Fruit fly (Drosophila melanogaster) whole organism, embryonic: Measurements from ENCODE around the gene ETHR.

ENCODE experiments used
- Awh ChIP-seq: fragments of 200-800 bp; sonication (Bioruptor generic); IDR thresholded peaks from 2 replicates; pipeline ENCODE4, ENCODE4 v1.3.6; 2022; ENCODE audit warnings: missing biosample characterization, missing genetic modification characterization
- B-H1 ChIP-seq: fragments of 200-800 bp; sonication (Bioruptor generic); IDR thresholded peaks from 3 replicates; pipeline ENCODE4 v1.3.6; 2022; ENCODE audit warnings: missing biosample characterization, missing genetic modification characterization
- BEAF-32 ChIP-seq: fragments of 200-800 bp; sonication (Bioruptor generic); optimal IDR thresholded peaks from 3 replicates; lab custom pipeline; 2017; ENCODE audit warnings: missing biosample characterization, missing genetic modification characterization, mild to moderate bottlenecking, moderate library complexity, missing genetic modification reagents
- BtbVII ChIP-seq: fragments of 200-800 bp; sonication (Bioruptor generic); optimal IDR thresholded peaks from 3 replicates; lab custom pipeline; 2017; ENCODE audit warnings: missing biosample characterization, mild to moderate bottlenecking, missing genetic modification characterization
- C15 ChIP-seq: fragments of 200-800 bp; sonication (Bioruptor generic); IDR thresholded peaks from 3 replicates; pipeline ENCODE4 v1.3.6; 2022; ENCODE audit warnings: missing biosample characterization, missing genetic modification characterization
- CG10543 ChIP-seq: fragments of 200-800 bp; sonication (Bioruptor generic); optimal IDR thresholded peaks from 3 replicates; lab custom pipeline; 2017; ENCODE audit warnings: missing biosample characterization, mild to moderate bottlenecking, missing genetic modification characterization, moderate library complexity
- CG11398 ChIP-seq: fragments of 200-800 bp; sonication (Bioruptor generic); optimal IDR thresholded peaks from 2 replicates; lab custom pipeline; 2016; ENCODE audit warnings: missing biosample characterization, missing genetic modification characterization
- CG11696 ChIP-seq: fragments of 200-800 bp; sonication (Bioruptor generic); IDR thresholded peaks from 2 replicates; pipeline ENCODE4 v1.3.6; 2022; ENCODE audit warnings: missing biosample characterization, missing genetic modification characterization
- CG12236 ChIP-seq: fragments of 200-800 bp; sonication (Bioruptor generic); optimal IDR thresholded peaks from 2 replicates; lab custom pipeline; 2016; ENCODE audit warnings: missing biosample characterization, missing genetic modification characterization
- CG12769 ChIP-seq: fragments of 200-800 bp; sonication (Bioruptor generic); optimal IDR thresholded peaks from 2 replicates; lab custom pipeline; 2019; ENCODE audit warnings: missing biosample characterization, mild to moderate bottlenecking, missing genetic modification characterization, moderate library complexity
- CG14441 ChIP-seq: fragments of 200-800 bp; sonication (Bioruptor generic); IDR thresholded peaks from 2 replicates; pipeline ENCODE4 v1.3.6; 2022; ENCODE audit warnings: missing biosample characterization, missing genetic modification characterization
- CG17912 ChIP-seq: fragments of 200-800 bp; sonication (Bioruptor generic); optimal IDR thresholded peaks from 2 replicates; lab custom pipeline; 2018; ENCODE audit warnings: missing biosample characterization, mild to moderate bottlenecking, missing genetic modification characterization
- CG18011 ChIP-seq: fragments of 200-800 bp; sonication (Bioruptor generic); optimal IDR thresholded peaks from 2 replicates; lab custom pipeline; 2017; ENCODE audit warnings: missing biosample characterization, missing genetic modification characterization, mild to moderate bottlenecking, moderate library complexity, missing genotype
- CG18599 ChIP-seq: fragments of 200-800 bp; sonication (Bioruptor generic); optimal IDR thresholded peaks from 3 replicates; lab custom pipeline; 2017; ENCODE audit warnings: missing biosample characterization, missing genetic modification characterization, mild to moderate bottlenecking, moderate library complexity, missing genetic modification reagents
- CG18619 ChIP-seq: fragments of 200-800 bp; sonication (Bioruptor generic); optimal IDR thresholded peaks from 3 replicates; lab custom pipeline; 2017; ENCODE audit warnings: missing biosample characterization, mild to moderate bottlenecking, missing genetic modification characterization
- CG30403 ChIP-seq: fragments of 200-800 bp; sonication (Bioruptor generic); optimal IDR thresholded peaks from 3 replicates; lab custom pipeline; 2016; ENCODE audit warnings: missing biosample characterization, missing genetic modification characterization
- CG31388 ChIP-seq: fragments of 200-800 bp; sonication (Bioruptor generic); optimal IDR thresholded peaks from 2 replicates; lab custom pipeline; 2016; ENCODE audit warnings: missing biosample characterization, missing genetic modification characterization
- CG4820 ChIP-seq: fragments of 200-800 bp; sonication (Bioruptor generic); optimal IDR thresholded peaks from 3 replicates; lab custom pipeline; 2016; ENCODE audit warnings: missing biosample characterization, missing genetic modification characterization
- CG5953 ChIP-seq: fragments of 200-800 bp; sonication (Bioruptor generic); IDR thresholded peaks from 2 replicates; pipeline ENCODE4 v1.3.6; 2022; ENCODE audit warnings: missing biosample characterization, missing genetic modification characterization
- CG6175 ChIP-seq: fragments of 200-800 bp; sonication (Bioruptor generic); IDR thresholded peaks from 3 replicates; pipeline ENCODE4 v1.3.6; 2022; ENCODE audit warnings: missing biosample characterization, missing genetic modification characterization
- CG7556 ChIP-seq: fragments of 200-800 bp; sonication (Bioruptor generic); optimal IDR thresholded peaks from 2 replicates; lab custom pipeline; 2017; ENCODE audit warnings: missing biosample characterization, mild to moderate bottlenecking, missing genetic modification characterization
- Elba2 ChIP-seq: fragments of 200-800 bp; sonication (Bioruptor generic); optimal IDR thresholded peaks from 3 replicates; lab custom pipeline; 2016; ENCODE audit warnings: missing biosample characterization, missing genetic modification characterization
- Fer2 ChIP-seq: fragments of 200-800 bp; sonication (Bioruptor generic); optimal IDR thresholded peaks from 2 replicates; lab custom pipeline; 2018; ENCODE audit warnings: missing biosample characterization, mild to moderate bottlenecking, missing genetic modification characterization, moderate library complexity
- Hey ChIP-seq: fragments of 200-800 bp; sonication (Bioruptor generic); optimal IDR thresholded peaks from 3 replicates; lab custom pipeline; 2018; ENCODE audit warnings: missing biosample characterization, mild to moderate bottlenecking, missing genetic modification characterization
- Optix ChIP-seq: fragments of 200-800 bp; sonication (Bioruptor generic); IDR thresholded peaks from 3 replicates; pipeline ENCODE4 v1.3.6; 2022; ENCODE audit warnings: missing biosample characterization, missing genetic modification characterization
- Rfx ChIP-seq: fragments of 200-800 bp; sonication (Bioruptor generic); IDR thresholded peaks from 2 replicates; pipeline ENCODE4 v1.3.6; 2022; ENCODE audit warnings: missing biosample characterization, missing genetic modification characterization
- Trl ChIP-seq, 3 experiments: fragments of >200 bp in 2 of 3; fragments of 200-800 bp in 1 of 3; sonication (Bioruptor generic) in 1 of 3; optimal IDR thresholded peaks; 2 replicates in 1 of 3; 3 replicates in 2 of 3; lab custom pipeline; 2016 to 2017; ENCODE audit warnings: missing biosample characterization in 1 of 3, missing genetic modification characterization in 1 of 3
- Xbp1 ChIP-seq: fragments of 200-800 bp; sonication (Bioruptor generic); optimal IDR thresholded peaks from 3 replicates; lab custom pipeline; 2016; ENCODE audit warnings: missing biosample characterization, mild to moderate bottlenecking, missing genetic modification characterization
- abd-A ChIP-seq: fragments of 200-800 bp; sonication (Bioruptor generic); optimal IDR thresholded peaks from 3 replicates; lab custom pipeline; 2019; ENCODE audit warnings: missing biosample characterization, mild to moderate bottlenecking, missing genetic modification characterization, moderate library complexity
- ara ChIP-seq: fragments of 200-800 bp; sonication (Bioruptor generic); IDR thresholded peaks from 2 replicates; pipeline ENCODE4 v1.3.6; 2022; ENCODE audit warnings: missing biosample characterization, missing genetic modification characterization
- cas ChIP-seq: fragments of 200-800 bp; sonication (Bioruptor generic); IDR thresholded peaks from 2 replicates; pipeline ENCODE4 v1.3.6; 2022; ENCODE audit warnings: missing biosample characterization, missing genetic modification characterization
- caup ChIP-seq: fragments of 200-800 bp; sonication (Bioruptor generic); optimal IDR thresholded peaks from 3 replicates; lab custom pipeline; 2017; ENCODE audit warnings: missing biosample characterization, mild to moderate bottlenecking, missing genetic modification characterization, moderate library complexity; ENCODE audit not compliant: severe bottlenecking
- dati ChIP-seq: fragments of 200-800 bp; sonication (Bioruptor generic); IDR thresholded peaks from 2 replicates; pipeline ENCODE4 v1.3.6; 2022; ENCODE audit warnings: missing biosample characterization, missing genetic modification characterization
- exex ChIP-seq: fragments of 200-800 bp; sonication (Bioruptor generic); optimal IDR thresholded peaks from 4 replicates; lab custom pipeline; 2018; ENCODE audit warnings: missing biosample characterization, mild to moderate bottlenecking, missing genetic modification characterization, moderate library complexity
- kay ChIP-seq: fragments of 200-800 bp; sonication (Bioruptor generic); optimal IDR thresholded peaks from 2 replicates; lab custom pipeline; 2016; ENCODE audit warnings: missing biosample characterization, missing genetic modification characterization
- lab ChIP-seq: fragments of 200-800 bp; sonication (Bioruptor generic); optimal IDR thresholded peaks from 3 replicates; lab custom pipeline; 2017; ENCODE audit warnings: missing biosample characterization, missing genetic modification characterization, mild to moderate bottlenecking, moderate library complexity, missing genetic modification reagents
- lbe ChIP-seq: fragments of 200-800 bp; sonication (Bioruptor generic); optimal IDR thresholded peaks from 2 replicates; lab custom pipeline; 2016; ENCODE audit warnings: missing biosample characterization, mild to moderate bottlenecking, missing genetic modification characterization
- nerfin-1 ChIP-seq: fragments of 200-800 bp; sonication (Bioruptor generic); optimal IDR thresholded peaks from 3 replicates; lab custom pipeline; 2019; ENCODE audit warnings: missing biosample characterization, mild to moderate bottlenecking, missing genetic modification characterization, moderate library complexity
- peb ChIP-seq: fragments of 200-800 bp; sonication (Bioruptor generic); IDR thresholded peaks from 2 replicates; pipeline ENCODE4 v1.3.6; 2022; ENCODE audit warnings: missing biosample characterization, missing genetic modification characterization
- pfk ChIP-seq: fragments of 200-800 bp; sonication (Bioruptor generic); optimal IDR thresholded peaks from 2 replicates; lab custom pipeline; 2018; ENCODE audit warnings: missing biosample characterization, mild to moderate bottlenecking, missing genetic modification characterization, moderate library complexity
- pum ChIP-seq: fragments of 200-800 bp; sonication (Bioruptor generic); optimal IDR thresholded peaks from 2 replicates; lab custom pipeline; 2016; ENCODE audit warnings: missing biosample characterization, missing genetic modification characterization
- rib ChIP-seq: fragments of 200-800 bp; sonication (Bioruptor generic); IDR thresholded peaks from 2 replicates; pipeline ENCODE4 v1.3.6; 2022; ENCODE audit warnings: missing biosample characterization, missing genetic modification characterization
- ro ChIP-seq: fragments of 200-800 bp; sonication (Bioruptor generic); IDR thresholded peaks from 2 replicates; pipeline ENCODE4 v1.3.6; 2022; ENCODE audit warnings: missing biosample characterization, missing genetic modification characterization
- schlank ChIP-seq: fragments of 200-800 bp; sonication (Bioruptor generic); optimal IDR thresholded peaks from 2 replicates; lab custom pipeline; 2018; ENCODE audit warnings: missing biosample characterization, mild to moderate bottlenecking, missing genetic modification characterization
- sd ChIP-seq: fragments of 200-800 bp; sonication (Bioruptor generic); optimal IDR thresholded peaks from 3 replicates; lab custom pipeline; 2018; ENCODE audit warnings: missing biosample characterization, mild to moderate bottlenecking, missing genetic modification characterization, moderate library complexity
- sima ChIP-seq: fragments of 200-800 bp; sonication (Bioruptor generic); optimal IDR thresholded peaks from 2 replicates; lab custom pipeline; 2016; ENCODE audit warnings: missing biosample characterization, missing genetic modification characterization
- slbo ChIP-seq: fragments of 200-800 bp; sonication (Bioruptor generic); IDR thresholded peaks from 2 replicates; pipeline ENCODE4 v1.3.6; 2022; ENCODE audit warnings: missing biosample characterization, missing genetic modification characterization
- slou ChIP-seq: fragments of 200-800 bp; sonication (Bioruptor generic); optimal IDR thresholded peaks from 3 replicates; lab custom pipeline; 2016; ENCODE audit warnings: missing biosample characterization, missing genetic modification characterization
- sug ChIP-seq: fragments of 200-800 bp; optimal IDR thresholded peaks from 2 replicates; lab custom pipeline; 2019; ENCODE audit warnings: missing biosample characterization, mild to moderate bottlenecking, missing genetic modification characterization, moderate library complexity
- trem ChIP-seq: fragments of 200-800 bp; optimal IDR thresholded peaks from 3 replicates; lab custom pipeline; 2019; ENCODE audit warnings: missing biosample characterization, mild to moderate bottlenecking, missing genetic modification characterization, moderate library complexity

ETHR gene

DNA sequence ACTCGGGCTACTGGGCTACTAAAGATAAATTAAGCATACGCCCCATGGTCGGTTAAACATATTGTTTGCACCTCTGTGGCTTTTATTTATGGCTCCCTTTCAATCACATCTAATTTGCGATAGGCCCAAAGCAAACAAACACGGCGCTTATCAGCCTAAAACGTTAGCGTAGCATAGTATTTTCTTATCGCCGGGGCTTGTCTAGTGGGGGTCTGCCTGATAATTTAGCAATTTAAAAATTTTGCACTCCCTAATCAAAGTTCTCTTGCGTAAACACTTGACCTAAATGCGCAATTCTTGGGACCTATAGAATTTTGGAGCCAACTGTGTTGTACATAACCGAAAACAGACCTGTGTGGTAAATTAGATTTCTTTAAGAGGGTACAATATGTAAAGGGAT is 48.7 kb upstream of the ETHR start (continued):
- TF ChIP-seq exex (tag; lab: Kevin White, UChicago), result peak; percentile 97
- TF ChIP-seq ara (GFP tag; lab: Robert Waterston, UW), result no peak
- peak; percentile 20 for TF ChIP-seq CG10543
- no peak for TF ChIP-seq Awh (GFP tag; lab: Robert Waterston, UW)
- no peak for TF ChIP-seq CG31388 (GFP tag; lab: Kevin White, UChicago)
- TF ChIP-seq CG18011 (GFP tag; lab: Kevin White, UChicago), result no peak
- TF ChIP-seq Fer2 (tag; lab: Kevin White, UChicago), result no peak
- TF ChIP-seq pum (GFP tag; lab: Kevin White, UChicago), result no peak
- TF ChIP-seq Optix, result no peak
- no peak for TF ChIP-seq CG17912 (GFP tag; lab: Kevin White, UChicago)
- no peak for TF ChIP-seq CG18619
- TF ChIP-seq CG12236 (GFP tag; lab: Kevin White, UChicago), result no peak
- TF ChIP-seq sug, result peak; percentile 100
- no peak for TF ChIP-seq Xbp1 (GFP tag; lab: Kevin White, UChicago)
- no peak for TF ChIP-seq dati
- TF ChIP-seq lbe (GFP tag; lab: Kevin White, UChicago), result no peak
- no peak for TF ChIP-seq CG11696 (GFP tag; lab: Robert Waterston, UW)
- TF ChIP-seq rib, result peak; percentile 63; the same call in 1 of the 2 replicates
- 0 out of 3 replicates have a peak, but pooled peaks have one; percentile 38 for TF ChIP-seq C15
- no peak for TF ChIP-seq Hey (tag; lab: Kevin White, UChicago)
- TF ChIP-seq CG12769 (tag; lab: Kevin White, UChicago), result no peak
- peak; percentile 2 for TF ChIP-seq CG18599
- TF ChIP-seq CG11398 (GFP tag; lab: Kevin White, UChicago), result no peak
- peak; percentile 74 for TF ChIP-seq lab (GFP tag; lab: Kevin White, UChicago)
- TF ChIP-seq abd-A (tag; lab: Kevin White, UChicago), result no peak
- peak; percentile 1 for TF ChIP-seq BtbVII (GFP tag; lab: Kevin White, UChicago)
- TF ChIP-seq caup (GFP tag; lab: Kevin White, UChicago), result peak; percentile 28
- no peak for TF ChIP-seq nerfin-1 (tag; lab: Kevin White, UChicago)
- no peak for TF ChIP-seq CG5953
- peak; percentile 2 for TF ChIP-seq schlank
- TF ChIP-seq ro (GFP tag; lab: Robert Waterston, UW), result no peak
- 0 out of 2 replicates have a peak, but pooled peaks have one; percentile 17 for TF ChIP-seq CG14441 (GFP tag; lab: Robert Waterston, UW)
- TF ChIP-seq CG7556 (GFP tag; lab: Kevin White, UChicago), result no peak
- no peak for TF ChIP-seq CG6175 (GFP tag; lab: Robert Waterston, UW)
- TF ChIP-seq sd (tag; lab: Kevin White, UChicago), result peak; percentile 83
- 0 out of 2 replicates have a peak, but pooled peaks have one; percentile 18 for TF ChIP-seq peb (GFP tag; lab: Robert Waterston, UW)
- no peak for TF ChIP-seq trem (tag; lab: Kevin White, UChicago)
- TF ChIP-seq, all 482 proteins: peak for 28

DNA sequence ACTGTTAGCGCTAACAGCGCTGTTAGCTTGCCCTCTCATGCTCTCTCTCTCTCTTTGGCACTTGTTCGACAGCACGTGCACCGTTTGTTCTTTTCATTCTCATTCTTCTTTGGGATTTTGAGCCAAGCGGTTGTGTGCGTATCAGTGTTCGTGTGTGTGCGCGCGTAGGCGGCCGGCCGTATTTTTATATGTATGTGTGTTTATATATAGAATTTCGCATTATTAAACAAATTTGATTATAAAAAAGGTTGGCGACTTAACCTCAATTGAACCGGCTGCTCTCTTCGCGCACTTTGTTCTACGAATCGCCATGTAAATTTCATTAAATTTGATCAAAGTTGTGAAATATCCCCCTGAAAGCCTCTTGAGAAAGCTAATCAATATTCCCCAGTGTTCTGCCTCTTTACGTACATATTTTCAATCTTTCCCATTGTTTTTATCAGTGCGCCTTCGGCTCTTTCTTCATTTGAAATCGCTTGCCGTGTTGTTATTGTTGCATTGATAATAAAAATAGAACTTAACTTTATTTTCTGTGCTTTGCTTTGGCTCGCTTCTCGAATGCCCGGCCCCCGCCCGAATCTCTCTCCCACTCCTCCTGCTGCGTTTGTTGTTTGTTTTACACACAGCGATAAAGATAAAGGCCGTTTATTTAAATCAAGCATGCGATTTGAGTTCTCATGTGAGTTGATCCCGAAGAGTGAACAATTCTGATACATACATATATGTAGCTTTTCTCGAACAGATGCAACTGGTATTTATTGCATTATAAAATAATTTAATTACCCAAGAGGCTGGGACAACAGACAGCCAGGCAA is 47.5 kb upstream of the ETHR start:
- no peak for TF ChIP-seq CG30403 (GFP tag; lab: Kevin White, UChicago)
- TF ChIP-seq Elba2 (GFP tag; lab: Kevin White, UChicago), result no peak
- TF ChIP-seq cas, result no peak
- TF ChIP-seq sima (GFP tag; lab: Kevin White, UChicago), result no peak
- TF ChIP-seq CG31388 (GFP tag; lab: Kevin White, UChicago), result no peak
- TF ChIP-seq slou (GFP tag; lab: Kevin White, UChicago), result no peak
- TF ChIP-seq BEAF-32 (GFP tag; lab: Kevin White, UChicago), result no peak
- no peak for TF ChIP-seq slbo (GFP tag; lab: Robert Waterston, UW)
- no peak for TF ChIP-seq kay (GFP tag; lab: Kevin White, UChicago)
- peak; percentile 68 to 85 for TF ChIP-seq Trl (optimal IDR thresholded peaks at IDR 0.05; lab: Kevin White, UChicago)
- no peak for TF ChIP-seq Trl (GFP tag; optimal IDR thresholded peaks at IDR 0.05; lab: Kevin White, UChicago)
- no peak for TF ChIP-seq CG4820
- no peak for TF ChIP-seq B-H1
- no peak for TF ChIP-seq pfk (GFP tag; lab: Kevin White, UChicago)
- peak; percentile 28; the same call in 1 of the 2 replicates for TF ChIP-seq Rfx (GFP tag; lab: Robert Waterston, UW)
